Worm (Caenorhabditis elegans) whole organism, L4 larva: ENCODE data around the gene mgl-3.
A peak's percentile ranks its signal among the peaks of the same experiment; 100 is the strongest.

ENCODE experiments used
- D1046.2 ChIP-seq: fragments of 200-800 bp; sonication (Bioruptor generic); IDR thresholded peaks from 2 replicates; pipeline ENCODE4 v1.3.6; 2022; ENCODE audit warnings: missing genetic modification characterization, missing compliant biosample characterization
- F10B5.3 ChIP-seq: sonication (generic microtip); optimal IDR thresholded peaks from 2 replicates; lab custom pipeline; 2016; ENCODE audit warnings: mild to moderate bottlenecking, missing genetic modification characterization, missing compliant biosample characterization
- F26F4.8 ChIP-seq: fragments of 200-800 bp; sonication (Bioruptor generic); conservative IDR thresholded peaks from 2 replicates; pipeline ENCODE4 v1.3.6; 2022; ENCODE audit warnings: missing genetic modification characterization, missing compliant biosample characterization
- R02D3.7 ChIP-seq: fragments of 150-350 bp; sonication (generic microtip); optimal IDR thresholded peaks from 3 replicates; lab custom pipeline; 2014; ENCODE audit warnings: missing biosample characterization, missing genetic modification characterization
- T20F7.1 ChIP-seq: fragments of 200-800 bp; sonication (Bioruptor generic); optimal IDR thresholded peaks from 2 replicates; lab custom pipeline; 2018; ENCODE audit warnings: mild to moderate bottlenecking, missing genetic modification characterization, missing compliant biosample characterization
- T26A8.4 ChIP-seq: fragments of 200-800 bp; sonication (Bioruptor generic); IDR thresholded peaks from 2 replicates; pipeline ENCODE4 v1.3.6; 2022; ENCODE audit warnings: missing genetic modification characterization, missing compliant biosample characterization
- Y48G9A.11 ChIP-seq: fragments of 200-800 bp; sonication (Bioruptor generic); IDR thresholded peaks from 2 replicates; pipeline ENCODE4 v1.3.6; 2022; ENCODE audit warnings: missing genetic modification reagents, missing genetic modification characterization, missing compliant biosample characterization
- ZK337.2 ChIP-seq: fragments of 200-800 bp; sonication (Bioruptor generic); IDR thresholded peaks from 2 replicates; pipeline ENCODE4 v1.3.6; 2022; ENCODE audit warnings: missing genetic modification reagents, missing genetic modification characterization, missing compliant biosample characterization
- aha-1 ChIP-seq: fragments of 150-350 bp; peaks from one replicate; lab custom pipeline; 2014; ENCODE audit warnings: missing biosample characterization, missing genetic modification characterization
- aly-2 ChIP-seq: sonication (generic microtip); optimal IDR thresholded peaks from 2 replicates; lab custom pipeline; 2018; ENCODE audit warnings: missing biosample characterization, missing genetic modification characterization
- ceh-28 ChIP-seq: fragments of 150-350 bp; optimal IDR thresholded peaks from 2 replicates; lab custom pipeline; 2014; ENCODE audit warnings: missing biosample characterization, missing genetic modification reagents, missing genetic modification characterization
- ceh-62 ChIP-seq: sonication (generic microtip); optimal IDR thresholded peaks from 2 replicates; lab custom pipeline; 2017; ENCODE audit warnings: missing biosample characterization, missing genetic modification characterization
- ceh-82 ChIP-seq: sonication (generic microtip); optimal IDR thresholded peaks from 2 replicates; lab custom pipeline; 2017; ENCODE audit warnings: missing biosample characterization, missing genetic modification characterization
- ctbp-1 ChIP-seq: fragments of 200-800 bp; sonication (Bioruptor generic); IDR thresholded peaks from 2 replicates; pipeline ENCODE4 v1.3.6; 2022; ENCODE audit warnings: missing genetic modification reagents, missing genetic modification characterization, missing compliant biosample characterization
- daf-12 ChIP-seq: fragments of 150-350 bp; optimal IDR thresholded peaks from 2 replicates; lab custom pipeline; 2014; ENCODE audit warnings: missing biosample characterization, missing genetic modification reagents, missing genetic modification characterization
- daf-19 ChIP-seq: fragments of 200-800 bp; sonication (Bioruptor generic); conservative IDR thresholded peaks from 2 replicates; pipeline ENCODE4 v1.3.6; 2022; ENCODE audit warnings: missing genetic modification characterization, missing compliant biosample characterization
- daf-8 ChIP-seq: fragments of 200-800 bp; sonication (Bioruptor generic); IDR thresholded peaks from 2 replicates; pipeline ENCODE4 v1.3.6; 2022; ENCODE audit warnings: missing genetic modification characterization, missing compliant biosample characterization
- dpl-1 ChIP-seq: fragments of 150-350 bp; optimal IDR thresholded peaks from 2 replicates; lab custom pipeline; 2014; ENCODE audit warnings: missing biosample characterization, missing genetic modification reagents, missing genetic modification characterization
- dve-1 ChIP-seq: sonication (generic microtip); optimal IDR thresholded peaks from 2 replicates; lab custom pipeline; 2017; ENCODE audit warnings: antibody characterized with exemption, mild to moderate bottlenecking, missing genetic modification characterization, missing compliant biosample characterization; ENCODE audit not compliant: insufficient read depth
- fos-1 ChIP-seq: fragments of 150-350 bp; optimal IDR thresholded peaks from 2 replicates; lab custom pipeline; 2014; ENCODE audit warnings: missing biosample characterization, missing genetic modification characterization
- hlh-11 ChIP-seq: fragments of 200-800 bp; sonication (Bioruptor generic); optimal IDR thresholded peaks from 2 replicates; lab custom pipeline; 2018; ENCODE audit warnings: mild to moderate bottlenecking, missing genetic modification characterization, missing compliant biosample characterization
- hlh-30 ChIP-seq: sonication (generic microtip); optimal IDR thresholded peaks from 2 replicates; lab custom pipeline; 2017; ENCODE audit warnings: antibody characterized with exemption, mild to moderate bottlenecking, missing genetic modification characterization, missing compliant biosample characterization; ENCODE audit not compliant: insufficient read depth
- lin-13 ChIP-seq: fragments of 150-350 bp; optimal IDR thresholded peaks from 2 replicates; lab custom pipeline; 2014; ENCODE audit warnings: missing biosample characterization, missing genetic modification reagents, missing genetic modification characterization
- lin-15B ChIP-seq: fragments of 150-350 bp; sonication (generic microtip); optimal IDR thresholded peaks from 3 replicates; lab custom pipeline; 2014; ENCODE audit warnings: missing biosample characterization, missing genetic modification characterization
- lir-3 ChIP-seq: sonication (generic microtip); optimal IDR thresholded peaks from 2 replicates; lab custom pipeline; 2016; ENCODE audit warnings: mild to moderate bottlenecking, missing genetic modification characterization, missing compliant biosample characterization
- lsy-2 ChIP-seq, 2 experiments: fragments of 150-350 bp in 1 of 2; sonication (generic microtip) in 1 of 2; optimal IDR thresholded peaks; 2 replicates each; lab custom pipeline; 2014 to 2017; ENCODE audit warnings: missing biosample characterization in 2 of 2, missing genetic modification characterization in 2 of 2
- mep-1 ChIP-seq: fragments of 150-350 bp; sonication (generic microtip); optimal IDR thresholded peaks from 3 replicates; lab custom pipeline; 2014; ENCODE audit warnings: missing biosample characterization, missing genetic modification characterization
- mxl-2 ChIP-seq: fragments of 200-800 bp; sonication (Bioruptor generic); conservative IDR thresholded peaks from 2 replicates; pipeline ENCODE4 v1.3.6; 2022; ENCODE audit warnings: missing genetic modification reagents, missing genetic modification characterization, missing compliant biosample characterization
- mxl-3 ChIP-seq: fragments of 200-800 bp; sonication (Bioruptor generic); optimal IDR thresholded peaks from 2 replicates; lab custom pipeline; 2018; ENCODE audit warnings: mild to moderate bottlenecking, missing genetic modification characterization, missing compliant biosample characterization
- nhr-10 ChIP-seq: fragments of 150-350 bp; optimal IDR thresholded peaks from 2 replicates; lab custom pipeline; 2014; ENCODE audit warnings: missing biosample characterization, missing genetic modification characterization
- nhr-102 ChIP-seq: sonication (generic microtip); optimal IDR thresholded peaks from 2 replicates; lab custom pipeline; 2016; ENCODE audit warnings: mild to moderate bottlenecking, missing genetic modification characterization, moderate library complexity, missing compliant biosample characterization
- nhr-11 ChIP-seq: fragments of 150-350 bp; optimal IDR thresholded peaks from 2 replicates; lab custom pipeline; 2014; ENCODE audit warnings: missing biosample characterization, missing genetic modification characterization
- nhr-111 ChIP-seq: fragments of 200-800 bp; sonication (Bioruptor generic); optimal IDR thresholded peaks from 2 replicates; lab custom pipeline; 2018; ENCODE audit warnings: mild to moderate bottlenecking, missing genetic modification characterization, missing compliant biosample characterization
- nhr-25 ChIP-seq: sonication (generic microtip); optimal IDR thresholded peaks from 2 replicates; lab custom pipeline; 2017; ENCODE audit warnings: missing genetic modification characterization, mild to moderate bottlenecking, missing compliant biosample characterization, antibody characterized with exemption, moderate library complexity, borderline replicate concordance; ENCODE audit not compliant: insufficient read depth
- nhr-41 ChIP-seq: fragments of 200-800 bp; sonication (Bioruptor generic); IDR thresholded peaks from 2 replicates; pipeline ENCODE4 v1.3.6; 2022; ENCODE audit warnings: missing genetic modification reagents, missing genetic modification characterization, missing compliant biosample characterization
- nhr-6 ChIP-seq: fragments of 150-350 bp; optimal IDR thresholded peaks from 2 replicates; lab custom pipeline; 2014; ENCODE audit warnings: missing biosample characterization, missing genetic modification characterization
- nhr-76 ChIP-seq: fragments of 150-350 bp; optimal IDR thresholded peaks from 2 replicates; lab custom pipeline; 2014; ENCODE audit warnings: missing biosample characterization, missing genetic modification characterization
- nhr-77 ChIP-seq: fragments of 150-350 bp; optimal IDR thresholded peaks from 2 replicates; lab custom pipeline; 2014; ENCODE audit warnings: missing biosample characterization, missing genetic modification characterization
- php-3 ChIP-seq: fragments of 200-800 bp; sonication (Bioruptor generic); IDR thresholded peaks from 2 replicates; pipeline ENCODE4 v1.3.6; 2022; ENCODE audit warnings: missing genetic modification reagents, missing genetic modification characterization, missing compliant biosample characterization
- saeg-2 ChIP-seq: fragments of 200-800 bp; sonication (Bioruptor generic); IDR thresholded peaks from 2 replicates; pipeline ENCODE4 v1.3.6; 2022; ENCODE audit warnings: missing genetic modification reagents, missing genetic modification characterization, missing compliant biosample characterization
- skn-1 ChIP-seq: fragments of 150-350 bp; optimal IDR thresholded peaks from 2 replicates; lab custom pipeline; 2014; ENCODE audit warnings: missing biosample characterization, missing genetic modification characterization
- snpc-1.2 ChIP-seq: fragments of 200-800 bp; sonication (Bioruptor generic); IDR thresholded peaks from 2 replicates; pipeline ENCODE4 v1.3.6; 2022; ENCODE audit warnings: missing genetic modification reagents, missing genetic modification characterization, missing compliant biosample characterization
- spr-3 ChIP-seq: fragments of 200-800 bp; sonication (Bioruptor generic); optimal IDR thresholded peaks from 2 replicates; lab custom pipeline; 2018; ENCODE audit warnings: mild to moderate bottlenecking, missing genetic modification characterization, missing compliant biosample characterization
- tag-97 ChIP-seq: fragments of 200-800 bp; sonication (Bioruptor generic); IDR thresholded peaks from 2 replicates; pipeline ENCODE4 v1.3.6; 2022; ENCODE audit warnings: missing genetic modification characterization, missing compliant biosample characterization
- tra-1 ChIP-seq: fragments of 200-800 bp; sonication (Bioruptor generic); IDR thresholded peaks from 2 replicates; pipeline ENCODE4 v1.3.6; 2022; ENCODE audit warnings: missing genetic modification reagents, missing genetic modification characterization, missing compliant biosample characterization
- unc-130 ChIP-seq: sonication (generic microtip); optimal IDR thresholded peaks from 2 replicates; lab custom pipeline; 2016; ENCODE audit warnings: missing genetic modification reagents, missing genetic modification characterization, missing compliant biosample characterization
- unc-62 ChIP-seq, 3 experiments: fragments of 150-350 bp in 1 of 3; sonication (generic microtip); optimal IDR thresholded peaks in 2 of 3; peaks in 1 of 3; 1 replicate in 1 of 3; 2 replicates in 2 of 3; lab custom pipeline; 2014 to 2017; ENCODE audit warnings: missing biosample characterization in 3 of 3, missing genetic modification characterization in 3 of 3, missing genetic modification reagents in 3 of 3, missing genotype in 1 of 3
- vab-7 ChIP-seq: fragments of 200-800 bp; sonication (Bioruptor generic); IDR thresholded peaks from 2 replicates; pipeline ENCODE4 v1.3.6; 2022; ENCODE audit warnings: missing genetic modification reagents, missing genetic modification characterization, missing compliant biosample characterization
- zfp-2 ChIP-seq: sonication (generic microtip); optimal IDR thresholded peaks from 2 replicates; lab custom pipeline; 2016; ENCODE audit warnings: mild to moderate bottlenecking, missing genetic modification characterization, missing compliant biosample characterization
- zip-11 ChIP-seq: fragments of 200-800 bp; sonication (Bioruptor generic); IDR thresholded peaks from 2 replicates; pipeline ENCODE4 v1.3.6; 2022; ENCODE audit warnings: missing genetic modification characterization, missing compliant biosample characterization
- zip-2 ChIP-seq: fragments of 150-350 bp; optimal IDR thresholded peaks from 2 replicates; lab custom pipeline; 2014; ENCODE audit warnings: missing biosample characterization, missing genetic modification characterization
- ztf-11 ChIP-seq: fragments of 150-350 bp; optimal IDR thresholded peaks from 2 replicates; lab custom pipeline; 2014; ENCODE audit warnings: missing biosample characterization, missing genetic modification characterization
- ztf-7 ChIP-seq: fragments of 150-350 bp; optimal IDR thresholded peaks from 2 replicates; lab custom pipeline; 2014; ENCODE audit warnings: missing biosample characterization, missing genetic modification characterization

Gene mgl-3

DNA sequence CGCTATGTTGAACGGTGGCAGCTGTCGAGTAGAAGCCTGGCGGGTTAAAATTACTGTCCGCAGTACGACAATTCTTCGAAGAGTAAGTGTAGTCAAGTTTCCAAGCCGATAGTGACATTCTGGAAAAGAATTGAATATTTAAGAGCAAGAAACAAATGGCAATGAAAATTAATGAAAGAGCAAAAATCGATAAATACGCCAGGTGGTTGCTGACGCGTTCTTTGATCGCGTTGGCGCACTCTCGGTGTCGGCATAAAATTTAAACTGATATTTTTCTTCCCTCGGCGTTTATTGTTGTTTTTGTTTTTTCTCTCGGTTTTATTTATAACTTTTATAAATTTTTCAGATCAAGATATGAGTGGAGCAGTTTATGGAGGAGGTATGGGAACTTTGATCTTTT is 44.1 kb upstream of the mgl-3 start, which contains the start of the genes perm-3 and swsn-6 (continued):
- TF ChIP-seq nhr-77 (tag; lab: Kevin White, UChicago) (peak; percentile 42), D1046.2 (GFP tag; lab: Robert Waterston, UW) (no peak), nhr-10 (tag; lab: Kevin White, UChicago) (no peak), T26A8.4 (GFP tag; lab: Robert Waterston, UW) (no peak), T20F7.1 (GFP tag; lab: Kevin White, UChicago) (peak; percentile 41), lin-13 (peak; percentile 63), zip-2 (tag; lab: Kevin White, UChicago) (no peak), F26F4.8 (GFP tag; lab: Robert Waterston, UW) (no peak), mxl-3 (GFP tag; lab: Kevin White, UChicago) (no peak), ztf-11 (tag; lab: Kevin White, UChicago) (no peak), daf-19 (no peak), ztf-7 (tag; lab: Kevin White, UChicago) (peak; percentile 64), mxl-2 (GFP tag; lab: Robert Waterston, UW) (no peak), mep-1 (tag; lab: Kevin White, UChicago) (peak; percentile 78), unc-130 (no peak), nhr-11 (tag; lab: Kevin White, UChicago) (peak; percentile 19), tag-97 (GFP tag; lab: Robert Waterston, UW) (no peak), saeg-2 (GFP tag; lab: Robert Waterston, UW) (no peak), snpc-1.2 (GFP tag; lab: Robert Waterston, UW) (peak; percentile 82), ZK337.2 (no peak), daf-12 (tag; lab: Kevin White, UChicago) (no peak), hlh-11 (tag; lab: Kevin White, UChicago) (peak; percentile 63), zip-11 (GFP tag; lab: Robert Waterston, UW) (no peak), php-3 (GFP tag; lab: Robert Waterston, UW) (0 out of 2 replicates have a peak, but pooled peaks have one; percentile 45), nhr-41 (GFP tag; lab: Robert Waterston, UW) (no peak), lsy-2 (tag; optimal IDR thresholded peaks at IDR 0.05; lab: Kevin White, UChicago) (peak; percentile 24 to 89), ctbp-1 (GFP tag; lab: Robert Waterston, UW) (no peak), lin-15B (no peak), ceh-28 (tag; lab: Kevin White, UChicago) (peak; percentile 44), nhr-102 (tag; lab: Kevin White, UChicago) (peak; percentile 76), lir-3 (no peak), zfp-2 (no peak), F10B5.3 (peak; percentile 47), nhr-76 (tag; lab: Kevin White, UChicago) (no peak), spr-3 (no peak), ceh-82 (tag; lab: Kevin White, UChicago) (no peak), hlh-30 (tag; lab: Kevin White, UChicago) (peak; percentile 67), tra-1 (GFP tag; lab: Robert Waterston, UW) (no peak), vab-7 (GFP tag; lab: Robert Waterston, UW) (no peak), Y48G9A.11 (GFP tag; lab: Robert Waterston, UW) (no peak), dpl-1 (peak; percentile 86), aha-1 (tag; lab: Kevin White, UChicago) (peak; percentile 32), nhr-111 (GFP tag; lab: Kevin White, UChicago) (no peak), daf-8 (GFP tag; lab: Robert Waterston, UW) (no peak), dve-1 (tag; lab: Kevin White, UChicago) (peak; percentile 62), nhr-25 (no peak), ceh-62 (tag; lab: Kevin White, UChicago) (no peak), R02D3.7 (tag; lab: Kevin White, UChicago) (no peak), aly-2 (tag; lab: Kevin White, UChicago) (no peak), nhr-6 (tag; lab: Kevin White, UChicago) (peak; percentile 37), fos-1 (tag; lab: Kevin White, UChicago) (no peak), unc-62 (GFP tag; optimal IDR thresholded peaks at IDR 0.05 in 1 of 2; lab: Kevin White, UChicago) (no peak), unc-62 (tag; optimal IDR thresholded peaks at IDR 0.05; lab: Kevin White, UChicago) (no peak), skn-1 (tag; lab: Kevin White, UChicago) (no peak)
